Worm (Caenorhabditis elegans) whole organism, mixed stage, embryonic: ENCODE results near the gene str-190.

Source experiments
- nhr-2 ChIP-seq: fragments of 150-350 bp; optimal IDR thresholded peaks from 2 replicates; lab custom pipeline; 2014; ENCODE audit warnings: missing biosample characterization, missing genetic modification characterization
- nhr-28 ChIP-seq: fragments of 150-350 bp; optimal IDR thresholded peaks from 2 replicates; lab custom pipeline; 2014; ENCODE audit warnings: missing biosample characterization, missing genetic modification characterization
- snpc-4 ChIP-seq: fragments of 150-350 bp; optimal IDR thresholded peaks from 2 replicates; lab custom pipeline; 2014; ENCODE audit warnings: missing biosample characterization, missing genetic modification characterization
- unc-62 ChIP-seq: fragments of 150-350 bp; optimal IDR thresholded peaks from 2 replicates; lab custom pipeline; 2014; ENCODE audit warnings: missing biosample characterization, missing genetic modification reagents, missing genetic modification characterization

DNA sequence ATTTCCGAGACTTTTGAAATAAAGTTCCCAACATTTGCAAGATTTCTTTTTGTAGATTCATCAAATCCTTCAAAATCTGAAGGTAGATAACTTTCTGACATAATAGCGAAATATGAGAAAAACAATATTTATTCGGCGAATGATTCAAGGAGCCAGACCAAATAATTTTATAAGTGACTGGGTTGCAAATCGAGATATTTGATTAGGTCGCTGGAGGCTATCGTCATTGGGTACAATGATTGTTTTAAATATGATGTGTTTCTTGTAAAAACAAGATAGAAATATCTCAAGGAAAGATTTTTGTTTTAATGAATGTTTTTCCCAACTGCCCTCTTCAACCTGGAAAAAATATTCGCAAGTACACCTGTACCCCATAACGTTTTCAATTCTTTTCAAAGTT, 49.4 kb downstream of the str-190 start, which contains the start of gene srw-69:
- TF ChIP-seq unc-62, result no peak
- no peak for TF ChIP-seq snpc-4 (tag; lab: Kevin White, UChicago)
- TF ChIP-seq nhr-2 (tag; lab: Kevin White, UChicago), result no peak
- TF ChIP-seq nhr-28 (tag; lab: Kevin White, UChicago), result no peak
